ENCODE assay signal across 1 worm cellular context in the genomic region with DNA sequence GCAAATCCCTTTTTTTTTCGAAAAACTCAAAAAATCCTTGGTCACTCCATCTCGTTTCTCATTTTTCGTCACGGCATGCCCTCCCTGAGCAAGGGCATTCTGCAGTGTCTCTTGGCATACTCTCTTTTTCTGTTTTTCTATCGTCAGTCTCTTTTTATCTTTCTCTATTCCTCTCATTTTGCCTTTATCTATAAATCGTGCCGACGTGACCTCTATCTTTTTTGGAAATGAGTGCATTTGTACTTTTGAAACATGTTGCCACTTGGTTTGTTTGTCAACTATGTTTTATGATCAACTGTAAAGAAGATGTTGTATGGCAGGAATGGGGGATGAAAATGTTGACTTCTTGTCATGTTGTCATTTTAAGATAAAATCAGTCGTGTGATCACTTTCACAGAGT.
A peak's percentile ranks its signal among the peaks of the same experiment; 100 is the strongest.
TF ChIP-seq lines count a peak whose summit lies in the region.

No protein-coding gene starts in this region.

TF ChIP-seq in whole organism, L1 larva, 84 proteins besides CTCF, POLR2A, EP300 and RAD21 (continued from another document):
- TF ChIP-seq ztf-4 (tag; optimal IDR thresholded peaks at IDR 0.05; lab: Kevin White, UChicago) (no peak), dpl-1 (GFP tag; optimal IDR thresholded peaks at IDR 0.05; lab: Kevin White, UChicago) (peak in 1 of 3 experiments; percentile 39), zip-4 (GFP tag; optimal IDR thresholded peaks at IDR 0.05; lab: Kevin White, UChicago) (no peak), unc-98 (GFP tag; IDR thresholded peaks at IDR 0.05; lab: Robert Waterston, UW) (no peak), blmp-1 (tag; optimal IDR thresholded peaks at IDR 0.05; lab: Kevin White, UChicago) (peak; percentile 9), hlh-17 (GFP tag; optimal IDR thresholded peaks at IDR 0.05; lab: Kevin White, UChicago; ENCODE audit: borderline replicate concordance) (no peak), nhr-90 (tag; optimal IDR thresholded peaks at IDR 0.05; lab: Kevin White, UChicago; ENCODE audit: poor library complexity) (no peak), unc-86 (tag; optimal IDR thresholded peaks at IDR 0.05; lab: Kevin White, UChicago) (no peak), vab-15 (tag; optimal IDR thresholded peaks at IDR 0.05; lab: Kevin White, UChicago) (no peak), fkh-10 (GFP tag; optimal IDR thresholded peaks at IDR 0.05; lab: Kevin White, UChicago) (peak; percentile 6), ets-5 (GFP tag; IDR thresholded peaks at IDR 0.05; lab: Robert Waterston, UW) (no peak), nhr-237 (tag; optimal IDR thresholded peaks at IDR 0.05; lab: Kevin White, UChicago) (peak; percentile 27), C04F5.9 (tag; optimal IDR thresholded peaks at IDR 0.05; lab: Kevin White, UChicago) (no peak), lin-14 (GFP tag; optimal IDR thresholded peaks at IDR 0.05; lab: Kevin White, UChicago) (peak; percentile 90), nhr-76 (tag; optimal IDR thresholded peaks at IDR 0.05; lab: Kevin White, UChicago) (no peak), lsy-2 (tag; optimal IDR thresholded peaks at IDR 0.05; lab: Kevin White, UChicago) (peak; percentile 60 to 70), nhr-20 (tag; optimal IDR thresholded peaks at IDR 0.05; lab: Kevin White, UChicago) (peak; percentile 69), nhr-71 (tag; optimal IDR thresholded peaks at IDR 0.05; lab: Kevin White, UChicago) (peak; percentile 77), fkh-8 (tag; optimal IDR thresholded peaks at IDR 0.05; lab: Kevin White, UChicago) (peak; percentile 12), Y116A8C.19 (tag; optimal IDR thresholded peaks at IDR 0.05; lab: Kevin White, UChicago; ENCODE audit: borderline replicate concordance) (no peak), efl-3 (GFP tag; optimal IDR thresholded peaks at IDR 0.05; lab: Kevin White, UChicago) (no peak), ceh-90 (tag; optimal IDR thresholded peaks at IDR 0.05; lab: Kevin White, UChicago) (no peak), nhr-85 (tag; lab: Kevin White, UChicago) (peak; percentile 91), nhr-19 (GFP tag; conservative IDR thresholded peaks at IDR 0.05; lab: Robert Waterston, UW) (peak; percentile 43), ama-1 (optimal IDR thresholded peaks at IDR 0.05; lab: Kevin White, UChicago) (no peak), mdl-1 (tag; optimal IDR thresholded peaks at IDR 0.05; lab: Kevin White, UChicago) (no peak), pag-3 (tag; optimal IDR thresholded peaks at IDR 0.05; lab: Kevin White, UChicago; ENCODE audit: borderline replicate concordance, insufficient read depth) (peak; percentile 88), dsc-1 (tag; optimal IDR thresholded peaks at IDR 0.05; lab: Kevin White, UChicago) (no peak), hpl-2 (GFP tag; optimal IDR thresholded peaks at IDR 0.05; lab: Kevin White, UChicago) (no peak), elt-3 (tag; optimal IDR thresholded peaks at IDR 0.05; lab: Kevin White, UChicago) (no peak), lin-15B (tag; optimal IDR thresholded peaks at IDR 0.05; lab: Kevin White, UChicago) (no peak), mab-9 (GFP tag; IDR thresholded peaks at IDR 0.05; lab: Robert Waterston, UW) (no peak), nhr-11 (tag; optimal IDR thresholded peaks at IDR 0.05; lab: Kevin White, UChicago) (no peak), aly-2 (tag; optimal IDR thresholded peaks at IDR 0.05; lab: Kevin White, UChicago) (no peak), lin-35 (GFP tag; optimal IDR thresholded peaks at IDR 0.05; lab: Kevin White, UChicago) (peak in 1 of 2 experiments; percentile 31), isw-1 (GFP tag; IDR thresholded peaks at IDR 0.05; lab: Robert Waterston, UW) (peak; percentile 7; the same call in 1 of the 2 replicates), tlp-1 (tag; optimal IDR thresholded peaks at IDR 0.05; lab: Kevin White, UChicago) (no peak), unc-130 (tag; optimal IDR thresholded peaks at IDR 0.05; lab: Kevin White, UChicago) (no peak)
